Worm (Caenorhabditis elegans) whole organism, young adult: Measurements from ENCODE around the gene jun-1.

Experiments
- B0019.2 ChIP-seq: fragments of 200-800 bp; sonication (Bioruptor generic); conservative IDR thresholded peaks from 2 replicates; pipeline ENCODE4 v1.3.6; 2022; ENCODE audit warnings: missing genetic modification reagents, missing genetic modification characterization, missing compliant biosample characterization
- B0261.1 ChIP-seq: sonication (generic microtip); optimal IDR thresholded peaks from 2 replicates; lab custom pipeline; 2016; ENCODE audit warnings: mild to moderate bottlenecking, missing genetic modification characterization, moderate library complexity, missing compliant biosample characterization
- F22D6.2 ChIP-seq: sonication (generic microtip); optimal IDR thresholded peaks from 2 replicates; lab custom pipeline; 2016; ENCODE audit warnings: mild to moderate bottlenecking, missing genetic modification characterization, missing compliant biosample characterization
- F49E8.2 ChIP-seq: sonication (generic microtip); optimal IDR thresholded peaks from 3 replicates; lab custom pipeline; 2017; ENCODE audit warnings: missing genetic modification characterization, mild to moderate bottlenecking, missing compliant biosample characterization, antibody characterized with exemption, moderate library complexity; ENCODE audit not compliant: insufficient read depth
- F57C9.4 ChIP-seq: sonication (generic microtip); optimal IDR thresholded peaks from 2 replicates; lab custom pipeline; 2017; ENCODE audit warnings: mild to moderate bottlenecking, missing genetic modification characterization, missing compliant biosample characterization
- Y53G8AR.9 ChIP-seq: fragments of 200-800 bp; sonication (Bioruptor generic); conservative IDR thresholded peaks from 2 replicates; pipeline ENCODE4 v1.3.6; 2022; ENCODE audit warnings: missing genetic modification reagents, missing genetic modification characterization, missing compliant biosample characterization
- Y67H2A.10 ChIP-seq: fragments of 200-800 bp; sonication (Bioruptor generic); conservative IDR thresholded peaks from 2 replicates; pipeline ENCODE4 v1.3.6; 2022; ENCODE audit warnings: missing genetic modification reagents, missing genetic modification characterization, missing compliant biosample characterization
- athp-1 ChIP-seq: sonication (generic microtip); optimal IDR thresholded peaks from 2 replicates; lab custom pipeline; 2017; ENCODE audit warnings: mild to moderate bottlenecking, missing genetic modification characterization, missing compliant biosample characterization
- attf-3 ChIP-seq: fragments of 200-800 bp; sonication (Bioruptor generic); conservative IDR thresholded peaks from 2 replicates; pipeline ENCODE4 v1.3.6; 2022; ENCODE audit warnings: missing genetic modification reagents, missing genetic modification characterization, missing compliant biosample characterization
- bed-1 ChIP-seq: fragments of 200-800 bp; sonication (Bioruptor generic); IDR thresholded peaks from 2 replicates; pipeline ENCODE4 v1.3.6; 2022; ENCODE audit warnings: missing genetic modification reagents, missing genetic modification characterization, missing compliant biosample characterization
- ceh-58 ChIP-seq: fragments of 200-800 bp; sonication (Bioruptor generic); IDR thresholded peaks from 2 replicates; pipeline ENCODE4 v1.3.6; 2022; ENCODE audit warnings: missing genetic modification characterization, missing compliant biosample characterization
- ekl-4 ChIP-seq: fragments of 200-800 bp; sonication (Bioruptor generic); IDR thresholded peaks from 2 replicates; pipeline ENCODE4 v1.3.6; 2022; ENCODE audit warnings: missing genetic modification reagents, missing genetic modification characterization, missing compliant biosample characterization
- hmg-20 ChIP-seq: fragments of 200-800 bp; sonication (Bioruptor generic); IDR thresholded peaks from 2 replicates; pipeline ENCODE4 v1.3.6; 2022; ENCODE audit warnings: missing genetic modification reagents, missing genetic modification characterization, missing compliant biosample characterization
- hsf-1 ChIP-seq: fragments of 200-800 bp; sonication (Bioruptor generic); IDR thresholded peaks from 2 replicates; pipeline ENCODE4 v1.3.6; 2022; ENCODE audit warnings: missing genetic modification reagents, missing genetic modification characterization, missing compliant biosample characterization
- lag-1 ChIP-seq: fragments of 200-800 bp; sonication (Bioruptor generic); IDR thresholded peaks from 2 replicates; pipeline ENCODE4 v1.3.6; 2022; ENCODE audit warnings: missing genetic modification reagents, missing genetic modification characterization, missing compliant biosample characterization
- lin-26 ChIP-seq: fragments of 200-800 bp; sonication (Bioruptor generic); IDR thresholded peaks from 2 replicates; pipeline ENCODE4 v1.3.6; 2022; ENCODE audit warnings: missing genetic modification reagents, missing genetic modification characterization, missing compliant biosample characterization
- lin-40 ChIP-seq: sonication (generic microtip); optimal IDR thresholded peaks from 2 replicates; lab custom pipeline; 2016; ENCODE audit warnings: missing genetic modification characterization, mild to moderate bottlenecking, missing compliant biosample characterization, missing genotype, missing genetic modification reagents
- lin-54 ChIP-seq: fragments of 200-800 bp; sonication (Bioruptor generic); optimal IDR thresholded peaks from 2 replicates; lab custom pipeline; 2018; ENCODE audit warnings: mild to moderate bottlenecking, missing genetic modification characterization, missing compliant biosample characterization
- mcd-1 ChIP-seq: fragments of 200-800 bp; sonication (Bioruptor generic); IDR thresholded peaks from 2 replicates; pipeline ENCODE4 v1.3.6; 2022; ENCODE audit warnings: missing genetic modification reagents, missing genetic modification characterization, missing compliant biosample characterization
- nfya-2 ChIP-seq: fragments of 200-800 bp; sonication (Bioruptor generic); IDR thresholded peaks from 2 replicates; pipeline ENCODE4 v1.3.6; 2022; ENCODE audit warnings: missing genetic modification reagents, missing genetic modification characterization, missing compliant biosample characterization
- nhr-120 ChIP-seq: fragments of 200-800 bp; sonication (Bioruptor generic); IDR thresholded peaks from 2 replicates; pipeline ENCODE4 v1.3.6; 2022; ENCODE audit warnings: missing genetic modification characterization, missing compliant biosample characterization
- nhr-80 ChIP-seq: sonication (generic microtip); optimal IDR thresholded peaks from 2 replicates; lab custom pipeline; 2016; ENCODE audit warnings: missing genetic modification characterization, missing compliant biosample characterization
- snpc-4 ChIP-seq, 5 experiments: fragments of 150-350 bp in 1 of 5; sonication (generic microtip) in 4 of 5; optimal IDR thresholded peaks; 2 replicates each; lab custom pipeline; 2014 to 2018; ENCODE audit warnings: missing genetic modification characterization in 5 of 5, missing biosample characterization in 3 of 5, antibody characterized with exemption in 2 of 5, mild to moderate bottlenecking in 2 of 5, missing compliant biosample characterization in 2 of 5, missing genotype in 2 of 5, moderate library complexity in 2 of 5, missing genetic modification reagents in 1 of 5
- tbx-9 ChIP-seq: sonication (generic microtip); optimal IDR thresholded peaks from 2 replicates; lab custom pipeline; 2016; ENCODE audit warnings: borderline replicate concordance, missing genetic modification characterization, inconsistent platforms, missing compliant biosample characterization
- unc-62 ChIP-seq: fragments of 150-350 bp; optimal IDR thresholded peaks from 2 replicates; lab custom pipeline; 2014; ENCODE audit warnings: missing biosample characterization, missing genetic modification reagents, missing genetic modification characterization
- ztf-25 ChIP-seq: fragments of 200-800 bp; sonication (Bioruptor generic); IDR thresholded peaks from 2 replicates; pipeline ENCODE4 v1.3.6; 2022; ENCODE audit warnings: missing genetic modification reagents, missing genetic modification characterization, missing compliant biosample characterization
- ztf-26 ChIP-seq: sonication (generic microtip); optimal IDR thresholded peaks from 2 replicates; lab custom pipeline; 2017; ENCODE audit warnings: missing genetic modification characterization, missing compliant biosample characterization
- ztf-6 ChIP-seq: fragments of 200-800 bp; sonication (Bioruptor generic); IDR thresholded peaks from 2 replicates; pipeline ENCODE4 v1.3.6; 2022; ENCODE audit warnings: missing genetic modification reagents, missing genetic modification characterization, missing compliant biosample characterization

jun-1 gene

DNA sequence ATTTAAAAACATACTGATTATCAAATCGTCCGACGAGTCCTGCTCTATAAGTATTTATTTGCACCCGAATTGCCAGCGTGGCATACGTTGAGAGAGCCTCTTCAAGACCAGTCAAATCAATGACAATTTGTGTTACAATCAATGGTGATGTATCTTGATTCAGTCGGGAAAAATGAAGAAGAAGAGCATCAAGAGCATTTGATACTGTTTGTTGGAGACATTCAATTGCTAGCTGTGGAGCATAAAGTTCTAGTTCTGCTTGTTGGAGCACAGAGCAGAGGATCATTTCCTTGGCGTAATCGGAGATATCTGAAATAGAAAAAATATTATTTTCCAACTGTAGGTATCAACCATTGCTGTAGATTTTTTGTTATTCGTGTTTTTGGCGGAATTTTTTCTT, 60.5 kb downstream of the jun-1 start:
- no peak for TF ChIP-seq ztf-26 (tag; lab: Kevin White, UChicago)
- no peak for TF ChIP-seq B0261.1 (tag; lab: Kevin White, UChicago)

DNA sequence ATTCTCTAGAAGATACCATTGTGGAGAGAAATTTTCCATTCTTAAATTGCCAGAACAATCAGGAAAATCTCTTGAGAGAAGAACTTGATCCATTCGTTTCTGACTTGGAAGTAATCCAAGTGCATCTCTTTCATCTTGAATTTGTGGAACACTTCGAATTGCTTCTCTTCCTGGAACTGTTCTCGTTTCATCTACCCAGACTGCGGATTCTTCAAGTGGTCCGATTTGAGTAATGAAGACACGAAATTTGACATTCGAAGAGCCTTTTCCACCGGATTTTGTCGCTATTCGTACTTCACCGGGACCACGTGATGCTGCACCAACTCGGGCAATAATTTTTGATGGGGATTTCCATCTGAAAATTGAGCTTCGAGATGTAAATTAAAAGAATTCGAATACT, 63.6 kb downstream of the jun-1 start:
- TF ChIP-seq lin-26 (GFP tag; lab: Robert Waterston, UW): no peak
- no peak for TF ChIP-seq unc-62 (GFP tag; lab: Kevin White, UChicago)
- no peak for TF ChIP-seq lin-40 (tag; lab: Kevin White, UChicago)

DNA sequence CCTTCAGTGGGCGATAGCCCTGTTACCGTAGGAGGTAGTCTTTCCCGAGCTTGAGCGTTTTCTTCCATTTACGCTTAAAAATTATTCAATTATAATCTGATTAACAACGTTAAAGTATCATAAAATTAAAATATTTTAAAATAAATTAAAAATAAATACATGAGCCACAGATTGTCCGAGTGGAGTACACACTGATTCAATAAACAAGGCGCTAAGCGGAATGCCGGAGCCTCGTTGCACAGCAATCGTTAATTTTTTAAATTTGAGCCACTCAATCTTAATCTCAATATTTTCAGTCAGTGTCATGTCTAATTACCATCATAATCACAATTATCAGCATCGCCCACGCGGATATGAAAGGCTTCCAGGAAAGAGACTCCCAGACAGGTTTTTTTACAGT, 64.1 kb downstream of the jun-1 start, which contains the start of the genes sec-5 and pir-1:
Gene sec-5 (minus strand): TSS at position 73 of the 400 bp plus-strand sequence.
Gene pir-1 (plus strand): TSS at position 221 of the 400 bp plus-strand sequence.
- TF ChIP-seq Y53G8AR.9 (GFP tag; lab: Robert Waterston, UW) (no peak), lin-54 (peak; percentile 7), attf-3 (peak; percentile 96), nfya-2 (no peak), ztf-6 (GFP tag; lab: Robert Waterston, UW) (no peak), F49E8.2 (tag; lab: Kevin White, UChicago) (no peak), ztf-26 (tag; lab: Kevin White, UChicago) (no peak)

DNA sequence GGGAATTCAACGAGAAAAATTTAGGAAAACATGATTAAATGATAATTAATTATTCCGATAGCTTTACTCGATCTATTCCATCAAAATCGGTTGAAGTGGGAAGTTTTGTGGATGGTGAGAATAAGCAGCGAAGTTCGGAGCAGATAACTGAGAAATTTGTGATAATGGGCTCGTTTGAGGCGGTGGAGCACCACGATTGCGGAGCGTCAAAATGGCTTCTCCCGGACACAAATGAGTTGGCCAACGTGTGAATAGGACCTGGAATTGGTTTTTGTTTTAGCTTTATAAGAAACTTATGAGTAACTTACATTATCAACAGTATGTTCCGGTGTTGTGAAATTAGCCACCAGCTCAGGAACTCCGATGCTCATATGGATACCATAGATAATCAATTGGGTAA, 65.9 kb downstream of the jun-1 start:
- no peak for TF ChIP-seq mcd-1 (GFP tag; lab: Robert Waterston, UW)
- TF ChIP-seq ztf-25 (GFP tag; lab: Robert Waterston, UW): no peak
- no peak for TF ChIP-seq hmg-20 (GFP tag; lab: Robert Waterston, UW)
- TF ChIP-seq bed-1 (GFP tag; lab: Robert Waterston, UW): no peak
- TF ChIP-seq hsf-1 (GFP tag; lab: Robert Waterston, UW): no peak
- no peak for TF ChIP-seq lag-1 (GFP tag; lab: Robert Waterston, UW)
- no peak for TF ChIP-seq F57C9.4 (tag; lab: Kevin White, UChicago)
- no peak for TF ChIP-seq ceh-58 (GFP tag; lab: Robert Waterston, UW)
- no peak for TF ChIP-seq tbx-9 (tag; lab: Kevin White, UChicago)
- TF ChIP-seq B0019.2 (GFP tag; lab: Robert Waterston, UW): no peak
- no peak for TF ChIP-seq Y67H2A.10 (GFP tag; lab: Robert Waterston, UW)
- TF ChIP-seq unc-62 (GFP tag; lab: Kevin White, UChicago): no peak
- TF ChIP-seq ekl-4: no peak
- TF ChIP-seq F22D6.2: no peak
- no peak for TF ChIP-seq athp-1 (tag; lab: Kevin White, UChicago)
- TF ChIP-seq snpc-4 (GFP tag; optimal IDR thresholded peaks at IDR 0.05; lab: Kevin White, UChicago): no peak
- TF ChIP-seq snpc-4 (tag; optimal IDR thresholded peaks at IDR 0.05; lab: Kevin White, UChicago): no peak
- no peak for TF ChIP-seq nhr-120 (GFP tag; lab: Robert Waterston, UW)

DNA sequence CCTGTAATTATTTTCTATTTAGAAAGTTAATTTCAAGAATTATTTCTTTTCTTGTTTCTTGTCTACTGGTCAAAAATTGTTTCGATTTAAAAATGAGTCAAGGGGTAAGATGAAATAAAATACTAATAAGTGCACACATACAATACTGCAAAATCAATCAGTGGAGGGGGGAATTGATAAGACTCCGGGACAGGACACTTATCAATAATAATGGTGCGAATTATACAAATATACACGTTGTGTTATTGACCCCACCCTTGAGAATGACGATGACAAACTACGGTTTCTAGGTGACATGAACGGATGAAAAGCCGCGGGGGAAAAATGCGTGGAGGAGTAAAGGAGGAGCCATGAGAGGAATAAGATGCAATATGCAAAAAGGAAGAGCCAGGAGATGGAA, 68.2 kb downstream of the jun-1 start:
- TF ChIP-seq nhr-80 (tag; lab: Kevin White, UChicago) (peak; percentile 59), bed-1 (GFP tag; lab: Robert Waterston, UW) (no peak)
